Fruit fly (Drosophila melanogaster) whole organism: ENCODE results near the gene CG9452.

Experiments
- Dll ChIP-seq: fragments of >200 bp; optimal IDR thresholded peaks from 2 replicates; lab custom pipeline; 2017
- pan ChIP-seq: fragments of >200 bp; optimal IDR thresholded peaks from 2 replicates; lab custom pipeline; 2017
- psq ChIP-seq: fragments of >200 bp; optimal IDR thresholded peaks from 2 replicates; lab custom pipeline; 2017
- usp ChIP-seq: fragments of >200 bp; optimal IDR thresholded peaks from 2 replicates; lab custom pipeline; 2017; ENCODE audit warnings: missing biosample characterization, missing genetic modification characterization, mixed read lengths

- no peak for TF ChIP-seq usp
- TF ChIP-seq psq (lab: Kevin White, UChicago) = no peak
- no peak for TF ChIP-seq pan
- no peak for TF ChIP-seq Dll (lab: Kevin White, UChicago)
These were observed 24.9 kb upstream of the CG9452 start for dm6 chr3L:19528547-19528946.
